Fruit fly (Drosophila melanogaster) whole organism, embryonic: ENCODE measurements around the gene CG1774.
A peak's percentile ranks its signal among the peaks of the same experiment; 100 is the strongest.

ENCODE experiments used
- Ada2b ChIP-seq: fragments of 200-800 bp; sonication (Bioruptor generic); IDR thresholded peaks from 2 replicates; pipeline ENCODE4 v1.3.6; 2022; ENCODE audit warnings: missing biosample characterization, missing genetic modification characterization
- CG11695 ChIP-seq: fragments of 200-800 bp; sonication (Bioruptor generic); IDR thresholded peaks from 3 replicates; pipeline ENCODE4 v1.3.6; 2022; ENCODE audit warnings: missing biosample characterization, missing genetic modification characterization
- CG12071 ChIP-seq: fragments of 200-800 bp; sonication (Bioruptor generic); optimal IDR thresholded peaks from 3 replicates; lab custom pipeline; 2018; ENCODE audit warnings: missing biosample characterization, mild to moderate bottlenecking, missing genetic modification characterization
- CG13624 ChIP-seq: fragments of 200-800 bp; sonication (Bioruptor generic); optimal IDR thresholded peaks from 2 replicates; lab custom pipeline; 2016; ENCODE audit warnings: missing biosample characterization, missing genetic modification characterization
- CG1602 ChIP-seq: fragments of 200-800 bp; sonication (Bioruptor generic); optimal IDR thresholded peaks from 3 replicates; lab custom pipeline; 2016; ENCODE audit warnings: missing biosample characterization, missing genetic modification characterization
- CG16815 ChIP-seq: fragments of 200-800 bp; sonication (Bioruptor generic); optimal IDR thresholded peaks from 3 replicates; lab custom pipeline; 2017; ENCODE audit warnings: missing biosample characterization, mild to moderate bottlenecking, missing genetic modification characterization
- CG17186 ChIP-seq: fragments of 200-800 bp; sonication (Bioruptor generic); optimal IDR thresholded peaks from 3 replicates; lab custom pipeline; 2017; ENCODE audit warnings: missing biosample characterization, missing genetic modification reagents, missing genetic modification characterization
- CG31388 ChIP-seq: fragments of 200-800 bp; sonication (Bioruptor generic); optimal IDR thresholded peaks from 2 replicates; lab custom pipeline; 2016; ENCODE audit warnings: missing biosample characterization, missing genetic modification characterization
- CG32772 ChIP-seq: fragments of 200-800 bp; sonication (Bioruptor generic); IDR thresholded peaks from 2 replicates; pipeline ENCODE4 v1.3.6; 2022; ENCODE audit warnings: missing biosample characterization, missing genetic modification characterization
- CG4404 ChIP-seq: fragments of 200-800 bp; sonication (Bioruptor generic); IDR thresholded peaks from 2 replicates; pipeline ENCODE4 v1.3.6; 2022; ENCODE audit warnings: missing biosample characterization, missing genetic modification characterization
- CG4707 ChIP-seq: fragments of 200-800 bp; sonication (Bioruptor generic); optimal IDR thresholded peaks from 2 replicates; lab custom pipeline; 2018; ENCODE audit warnings: missing biosample characterization, mild to moderate bottlenecking, missing genetic modification characterization, moderate library complexity
- CG6654 ChIP-seq: fragments of 200-800 bp; sonication (Bioruptor generic); optimal IDR thresholded peaks from 2 replicates; lab custom pipeline; 2017; ENCODE audit warnings: missing biosample characterization, mild to moderate bottlenecking, missing genetic modification characterization
- CG9932 ChIP-seq: fragments of 200-800 bp; sonication (Bioruptor generic); IDR thresholded peaks from 2 replicates; pipeline ENCODE4 v1.3.6; 2022; ENCODE audit warnings: missing biosample characterization, missing genetic modification characterization
- Chrac-16 ChIP-seq: fragments of 200-800 bp; sonication (Bioruptor generic); optimal IDR thresholded peaks from 3 replicates; lab custom pipeline; 2016; ENCODE audit warnings: missing biosample characterization, missing genetic modification characterization
- D ChIP-seq, 2 experiments: fragments of 200-800 bp in 1 of 2; fragments of >200 bp in 1 of 2; sonication (Bioruptor generic) in 1 of 2; optimal IDR thresholded peaks; 2 replicates in 1 of 2; 3 replicates in 1 of 2; lab custom pipeline; 2017; ENCODE audit warnings: mild to moderate bottlenecking in 1 of 2, missing biosample characterization in 1 of 2, missing genetic modification characterization in 1 of 2, missing genetic modification reagents in 1 of 2
- Drgx ChIP-seq: fragments of 200-800 bp; sonication (Bioruptor generic); IDR thresholded peaks from 2 replicates; pipeline ENCODE4 v1.3.6; 2022; ENCODE audit warnings: missing biosample characterization, missing genetic modification characterization
- E2f2 ChIP-seq: fragments of 200-800 bp; sonication (Bioruptor generic); IDR thresholded peaks from 2 replicates; pipeline ENCODE4 v1.3.6; 2022; ENCODE audit warnings: missing biosample characterization, missing genetic modification characterization
- H2.0 ChIP-seq: fragments of 200-800 bp; sonication (Bioruptor generic); IDR thresholded peaks from 2 replicates; pipeline ENCODE4 v1.3.6; 2022; ENCODE audit warnings: missing biosample characterization, missing genetic modification characterization
- Jarid2 ChIP-seq: fragments of 200-800 bp; sonication (Bioruptor generic); optimal IDR thresholded peaks from 3 replicates; lab custom pipeline; 2017; ENCODE audit warnings: mild to moderate bottlenecking, missing biosample characterization, missing genetic modification reagents, missing genetic modification characterization
- Kr ChIP-seq: fragments of 200-800 bp; sonication (Bioruptor generic); optimal IDR thresholded peaks from 2 replicates; lab custom pipeline; 2017; ENCODE audit warnings: missing biosample characterization, mild to moderate bottlenecking, missing genetic modification characterization
- MTF-1 ChIP-seq: fragments of 200-800 bp; sonication (Bioruptor generic); optimal IDR thresholded peaks from 2 replicates; lab custom pipeline; 2018; ENCODE audit warnings: missing biosample characterization, mild to moderate bottlenecking, missing genetic modification characterization, borderline replicate concordance
- Scr ChIP-seq: fragments of 200-800 bp; sonication (Bioruptor generic); IDR thresholded peaks from 2 replicates; pipeline ENCODE4 v1.3.6; 2022; ENCODE audit warnings: missing biosample characterization, missing genetic modification characterization; ENCODE audit not compliant: partially characterized antibody
- Sox100B ChIP-seq: fragments of 200-800 bp; sonication (Bioruptor generic); optimal IDR thresholded peaks from 3 replicates; lab custom pipeline; 2018; ENCODE audit warnings: missing biosample characterization, mild to moderate bottlenecking, missing genetic modification characterization
- Spps ChIP-seq: fragments of 200-800 bp; sonication (Bioruptor generic); optimal IDR thresholded peaks from 2 replicates; lab custom pipeline; 2018; ENCODE audit warnings: missing biosample characterization, mild to moderate bottlenecking, missing genetic modification characterization
- Sry-δ ChIP-seq: fragments of 200-800 bp; sonication (Bioruptor generic); optimal IDR thresholded peaks from 2 replicates; lab custom pipeline; 2016; ENCODE audit warnings: missing biosample characterization, missing genetic modification characterization
- cato ChIP-seq: fragments of 200-800 bp; sonication (Bioruptor generic); optimal IDR thresholded peaks from 2 replicates; lab custom pipeline; 2016; ENCODE audit warnings: missing biosample characterization, missing genetic modification characterization, borderline replicate concordance
- caup ChIP-seq: fragments of 200-800 bp; sonication (Bioruptor generic); optimal IDR thresholded peaks from 3 replicates; lab custom pipeline; 2017; ENCODE audit warnings: missing biosample characterization, mild to moderate bottlenecking, missing genetic modification characterization, moderate library complexity; ENCODE audit not compliant: severe bottlenecking
- chif ChIP-seq, 2 experiments: fragments of 200-800 bp; sonication (Bioruptor generic); optimal IDR thresholded peaks; 3 replicates each; lab custom pipeline; 2016; ENCODE audit warnings: missing biosample characterization in 2 of 2, missing genetic modification characterization in 2 of 2
- croc ChIP-seq: fragments of 200-800 bp; sonication (Bioruptor generic); conservative IDR thresholded peaks from 3 replicates; pipeline ENCODE4 v1.3.6; 2022; ENCODE audit warnings: missing biosample characterization, missing genetic modification characterization
- crol ChIP-seq: fragments of 200-800 bp; sonication (Bioruptor generic); IDR thresholded peaks from 2 replicates; pipeline ENCODE4 v1.3.6; 2022; ENCODE audit warnings: missing biosample characterization, missing genetic modification characterization
- crp ChIP-seq, 2 experiments: fragments of 200-800 bp; sonication (Bioruptor generic); optimal IDR thresholded peaks; 2 replicates in 1 of 2; 3 replicates in 1 of 2; lab custom pipeline; 2017; ENCODE audit warnings: missing biosample characterization in 2 of 2, missing genetic modification characterization in 2 of 2, mild to moderate bottlenecking in 1 of 2, moderate library complexity in 1 of 2
- da ChIP-seq: fragments of 200-800 bp; sonication (Bioruptor generic); optimal IDR thresholded peaks from 2 replicates; lab custom pipeline; 2016; ENCODE audit warnings: missing biosample characterization, missing genetic modification characterization
- emc ChIP-seq: fragments of 200-800 bp; sonication (Bioruptor generic); optimal IDR thresholded peaks from 2 replicates; lab custom pipeline; 2016; ENCODE audit warnings: missing biosample characterization, missing genetic modification characterization
- en ChIP-seq: fragments of 200-800 bp; sonication (Bioruptor generic); optimal IDR thresholded peaks from 2 replicates; lab custom pipeline; 2016; ENCODE audit warnings: missing biosample characterization, missing genetic modification characterization
- her ChIP-seq: fragments of 200-800 bp; sonication (Bioruptor generic); optimal IDR thresholded peaks from 2 replicates; lab custom pipeline; 2016; ENCODE audit warnings: missing biosample characterization, missing genetic modification characterization
- hkb ChIP-seq, 2 experiments: fragments of 200-800 bp in 1 of 2; fragments of >200 bp in 1 of 2; sonication (Bioruptor generic) in 1 of 2; IDR thresholded peaks in 1 of 2; optimal IDR thresholded peaks in 1 of 2; 2 replicates each; pipeline versions ENCODE4 v1.3.6 to Lab custom; 2017 to 2022; ENCODE audit warnings: missing biosample characterization in 1 of 2, missing genetic modification characterization in 1 of 2
- jigr1 ChIP-seq: fragments of 200-800 bp; sonication (Bioruptor generic); IDR thresholded peaks from 3 replicates; pipeline ENCODE4 v1.3.6; 2022; ENCODE audit warnings: missing biosample characterization, missing genetic modification characterization
- kah ChIP-seq: fragments of 200-800 bp; sonication (Bioruptor generic); optimal IDR thresholded peaks from 2 replicates; lab custom pipeline; 2018; ENCODE audit warnings: missing biosample characterization, mild to moderate bottlenecking, missing genetic modification characterization
- klu ChIP-seq: fragments of 200-800 bp; sonication (Bioruptor generic); IDR thresholded peaks from 2 replicates; pipeline ENCODE4 v1.3.6; 2022; ENCODE audit warnings: missing biosample characterization, missing genetic modification characterization
- nerfin-1 ChIP-seq: fragments of 200-800 bp; sonication (Bioruptor generic); optimal IDR thresholded peaks from 3 replicates; lab custom pipeline; 2019; ENCODE audit warnings: missing biosample characterization, mild to moderate bottlenecking, missing genetic modification characterization, moderate library complexity
- nerfin-2 ChIP-seq: fragments of 200-800 bp; sonication (Bioruptor generic); IDR thresholded peaks from 2 replicates; pipeline ENCODE4 v1.3.6; 2022; ENCODE audit warnings: missing biosample characterization, missing genetic modification characterization; ENCODE audit not compliant: partially characterized antibody
- p53 ChIP-seq: fragments of 200-800 bp; sonication (Bioruptor generic); optimal IDR thresholded peaks from 2 replicates; lab custom pipeline; 2016; ENCODE audit warnings: missing biosample characterization, missing genetic modification characterization
- pho ChIP-seq: fragments of 200-800 bp; sonication (Bioruptor generic); optimal IDR thresholded peaks from 2 replicates; lab custom pipeline; 2016; ENCODE audit warnings: missing biosample characterization, missing genetic modification characterization
- pita ChIP-seq: fragments of 200-800 bp; sonication (Bioruptor generic); optimal IDR thresholded peaks from 2 replicates; lab custom pipeline; 2017; ENCODE audit warnings: missing biosample characterization, mild to moderate bottlenecking, missing genetic modification characterization
- sd ChIP-seq: fragments of 200-800 bp; sonication (Bioruptor generic); optimal IDR thresholded peaks from 3 replicates; lab custom pipeline; 2018; ENCODE audit warnings: missing biosample characterization, mild to moderate bottlenecking, missing genetic modification characterization, moderate library complexity
- sima ChIP-seq: fragments of 200-800 bp; sonication (Bioruptor generic); optimal IDR thresholded peaks from 2 replicates; lab custom pipeline; 2016; ENCODE audit warnings: missing biosample characterization, missing genetic modification characterization
- sna ChIP-seq: fragments of 200-800 bp; sonication (Bioruptor generic); IDR thresholded peaks from 2 replicates; pipeline ENCODE4 v1.3.6; 2022; ENCODE audit warnings: missing biosample characterization, missing genetic modification characterization; ENCODE audit not compliant: partially characterized antibody
- tna ChIP-seq: fragments of 200-800 bp; sonication (Bioruptor generic); IDR thresholded peaks from 2 replicates; pipeline ENCODE4 v1.3.6; 2022; ENCODE audit warnings: missing biosample characterization, missing genetic modification characterization; ENCODE audit not compliant: partially characterized antibody
- vfl ChIP-seq: fragments of 200-800 bp; sonication (Bioruptor generic); optimal IDR thresholded peaks from 2 replicates; lab custom pipeline; 2016; ENCODE audit warnings: missing biosample characterization, missing genetic modification characterization

The CG1774 gene

dm6 chr3R:31588374-31588773, 4.2 kb upstream of the CG1774 start, which contains the start of gene CG1635 (continued):
- peak; percentile 97 for TF ChIP-seq jigr1
- TF ChIP-seq CG9932 (GFP tag; lab: Robert Waterston, UW): peak; percentile 100
- peak; percentile 99 for TF ChIP-seq CG11695 (GFP tag; lab: Robert Waterston, UW)
- peak; percentile 97 for TF ChIP-seq CG4404 (GFP tag; lab: Robert Waterston, UW)
- TF ChIP-seq tna (GFP tag; lab: Robert Waterston, UW): peak; percentile 64; the same call in 1 of the 2 replicates
- peak; percentile 99 for TF ChIP-seq caup (GFP tag; lab: Kevin White, UChicago)
- TF ChIP-seq CG32772 (GFP tag; lab: Robert Waterston, UW): peak; percentile 98
- peak; percentile 72 for TF ChIP-seq p53 (GFP tag; lab: Kevin White, UChicago)
- peak; percentile 72 for TF ChIP-seq Sry-δ (GFP tag; lab: Kevin White, UChicago)
- peak; percentile 100 for TF ChIP-seq Drgx
- TF ChIP-seq pita: no peak
- TF ChIP-seq Chrac-16: peak; percentile 98
- peak; percentile 92 for TF ChIP-seq E2f2 (GFP tag; lab: Robert Waterston, UW)
- peak; percentile 99 for TF ChIP-seq CG4707 (GFP tag; lab: Kevin White, UChicago)
- TF ChIP-seq CG12071 (GFP tag; lab: Kevin White, UChicago): peak; percentile 99
- TF ChIP-seq da: peak; percentile 97
- peak; percentile 98 for TF ChIP-seq croc (GFP tag; lab: Robert Waterston, UW)
- TF ChIP-seq her (GFP tag; lab: Kevin White, UChicago): peak; percentile 96
- peak; percentile 99 for TF ChIP-seq H2.0 (GFP tag; lab: Robert Waterston, UW)
- peak; percentile 92 for TF ChIP-seq Jarid2
- peak; percentile 64 for TF ChIP-seq Scr (GFP tag; lab: Robert Waterston, UW)
- TF ChIP-seq en (GFP tag; lab: Kevin White, UChicago): peak; percentile 96
- peak; percentile 70 for TF ChIP-seq sima (GFP tag; lab: Kevin White, UChicago)
- TF ChIP-seq Sox100B (GFP tag; lab: Kevin White, UChicago): peak; percentile 99
- no peak for TF ChIP-seq D (optimal IDR thresholded peaks at IDR 0.05; lab: Kevin White, UChicago)
- peak; percentile 99 for TF ChIP-seq D (GFP tag; optimal IDR thresholded peaks at IDR 0.05; lab: Kevin White, UChicago)
- peak; percentile 98 for TF ChIP-seq sd
- TF ChIP-seq CG31388: peak; percentile 95
- peak; percentile 100 for TF ChIP-seq Spps
- peak; percentile 98 for TF ChIP-seq chif (GFP tag; optimal IDR thresholded peaks at IDR 0.05; lab: Kevin White, UChicago)
- peak; percentile 98 for TF ChIP-seq klu (GFP tag; lab: Robert Waterston, UW)
- peak; percentile 96 for TF ChIP-seq cato
- peak; percentile 94 for TF ChIP-seq CG17186 (GFP tag; lab: Kevin White, UChicago)
- TF ChIP-seq hkb (optimal IDR thresholded peaks at IDR 0.05; lab: Kevin White, UChicago): no peak
- TF ChIP-seq hkb (GFP tag; IDR thresholded peaks at IDR 0.05; lab: Robert Waterston, UW): peak; percentile 100
- peak; percentile 67 for TF ChIP-seq Kr (GFP tag; lab: Kevin White, UChicago)
- TF ChIP-seq vfl: peak; percentile 97
- peak; percentile 85 for TF ChIP-seq crol (GFP tag; lab: Robert Waterston, UW)
- TF ChIP-seq MTF-1: peak; percentile 99
- TF ChIP-seq Ada2b (GFP tag; lab: Robert Waterston, UW): peak; percentile 99
- TF ChIP-seq nerfin-1 (tag; lab: Kevin White, UChicago): peak; percentile 99
- peak; percentile 97 for TF ChIP-seq CG1602
- peak; percentile 69 to 93 for TF ChIP-seq crp (GFP tag; optimal IDR thresholded peaks at IDR 0.05; lab: Kevin White, UChicago)
- TF ChIP-seq emc (GFP tag; lab: Kevin White, UChicago): peak; percentile 96
- TF ChIP-seq pho: peak; percentile 99
- peak; percentile 93 for TF ChIP-seq CG6654 (GFP tag; lab: Kevin White, UChicago)
- TF ChIP-seq sna (GFP tag; lab: Robert Waterston, UW): peak; percentile 73
- TF ChIP-seq nerfin-2 (GFP tag; lab: Robert Waterston, UW): peak; percentile 74
- peak; percentile 98 for TF ChIP-seq CG16815 (GFP tag; lab: Kevin White, UChicago)
- peak; percentile 94 for TF ChIP-seq CG13624 (GFP tag; lab: Kevin White, UChicago)
- TF ChIP-seq kah (GFP tag; lab: Kevin White, UChicago): peak; percentile 99
